Worm (Caenorhabditis elegans) whole organism, L1 larva: ENCODE data around the gene nhr-129.

Experiments
- C04F5.9 ChIP-seq: sonication (generic microtip); optimal IDR thresholded peaks from 2 replicates; lab custom pipeline; 2016; ENCODE audit warnings: missing genetic modification characterization, missing compliant biosample characterization
- C34B4.2 ChIP-seq: sonication (generic microtip); optimal IDR thresholded peaks from 2 replicates; lab custom pipeline; 2017; ENCODE audit warnings: mild to moderate bottlenecking, missing genetic modification characterization, missing compliant biosample characterization
- F16B12.6 ChIP-seq: fragments of 150-350 bp; optimal IDR thresholded peaks from 2 replicates; lab custom pipeline; 2014; ENCODE audit warnings: missing biosample characterization, missing genetic modification characterization
- Y116A8C.19 ChIP-seq: sonication (generic microtip); optimal IDR thresholded peaks from 2 replicates; lab custom pipeline; 2016; ENCODE audit warnings: missing compliant biosample characterization, missing genetic modification characterization, borderline replicate concordance
- aha-1 ChIP-seq: fragments of 150-350 bp; optimal IDR thresholded peaks from 2 replicates; lab custom pipeline; 2014; ENCODE audit warnings: missing biosample characterization, missing genetic modification characterization
- alr-1 ChIP-seq: fragments of 200-800 bp; sonication (Bioruptor generic); optimal IDR thresholded peaks from 2 replicates; lab custom pipeline; 2018; ENCODE audit warnings: borderline replicate concordance, mild to moderate bottlenecking, missing genetic modification characterization, missing compliant biosample characterization
- aly-2 ChIP-seq: fragments of 150-350 bp; optimal IDR thresholded peaks from 2 replicates; lab custom pipeline; 2014; ENCODE audit warnings: missing biosample characterization, missing genetic modification characterization
- ama-1 ChIP-seq: fragments of 150-350 bp; optimal IDR thresholded peaks from 2 replicates; lab custom pipeline; 2014
- ceh-63 ChIP-seq: fragments of 200-800 bp; sonication (Bioruptor generic); optimal IDR thresholded peaks from 2 replicates; lab custom pipeline; 2018; ENCODE audit warnings: mild to moderate bottlenecking, missing genetic modification characterization, missing compliant biosample characterization
- ceh-8 ChIP-seq: fragments of 200-800 bp; sonication (Bioruptor generic); optimal IDR thresholded peaks from 2 replicates; lab custom pipeline; 2018; ENCODE audit warnings: mild to moderate bottlenecking, missing genetic modification characterization, moderate library complexity, missing compliant biosample characterization
- ceh-82 ChIP-seq, 3 experiments: fragments of 150-350 bp in 1 of 3; sonication (generic microtip) in 2 of 3; optimal IDR thresholded peaks; 2 replicates each; lab custom pipeline; 2014 to 2017; ENCODE audit warnings: missing biosample characterization in 3 of 3, missing genetic modification characterization in 3 of 3
- ceh-90 ChIP-seq: sonication (generic microtip); optimal IDR thresholded peaks from 2 replicates; lab custom pipeline; 2016; ENCODE audit warnings: missing genetic modification characterization, missing compliant biosample characterization
- dpl-1 ChIP-seq, 3 experiments: fragments of 150-350 bp in 2 of 3; sonication (generic microtip) in 1 of 3; optimal IDR thresholded peaks; 2 replicates each; lab custom pipeline; 2014 to 2017; ENCODE audit warnings: missing biosample characterization in 3 of 3, missing genetic modification characterization in 3 of 3, missing genetic modification reagents in 3 of 3
- dsc-1 ChIP-seq: sonication (generic microtip); optimal IDR thresholded peaks from 2 replicates; lab custom pipeline; 2016; ENCODE audit warnings: mild to moderate bottlenecking, missing genetic modification characterization, missing compliant biosample characterization
- egl-13 ChIP-seq: sonication (generic microtip); optimal IDR thresholded peaks from 2 replicates; lab custom pipeline; 2016; ENCODE audit warnings: missing genotype, missing genetic modification reagents, missing genetic modification characterization, missing compliant biosample characterization
- egl-27 ChIP-seq, 2 experiments: fragments of 150-350 bp in 1 of 2; sonication (generic microtip); optimal IDR thresholded peaks; 3 replicates each; lab custom pipeline; 2017 to 2018; ENCODE audit warnings: missing biosample characterization in 2 of 2, missing genetic modification characterization in 2 of 2, missing genetic modification reagents in 2 of 2
- elt-2 ChIP-seq: sonication (generic microtip); optimal IDR thresholded peaks from 2 replicates; lab custom pipeline; 2016; ENCODE audit warnings: missing genetic modification characterization, mild to moderate bottlenecking, inconsistent platforms, missing compliant biosample characterization, missing genetic modification reagents
- elt-3 ChIP-seq, 6 experiments: fragments of 150-350 bp in 1 of 6; sonication (generic microtip); optimal IDR thresholded peaks; 2 replicates each; lab custom pipeline; 2017 to 2018; ENCODE audit warnings: missing biosample characterization in 6 of 6, missing genetic modification characterization in 6 of 6, inconsistent platforms in 1 of 6
- ets-5 ChIP-seq: fragments of 200-800 bp; sonication (Bioruptor generic); IDR thresholded peaks from 2 replicates; pipeline ENCODE4 v1.3.6; 2022; ENCODE audit warnings: missing genetic modification characterization, missing compliant biosample characterization
- fkh-10 ChIP-seq: sonication (generic microtip); optimal IDR thresholded peaks from 2 replicates; lab custom pipeline; 2017; ENCODE audit warnings: missing biosample characterization, missing genetic modification reagents, missing genetic modification characterization
- fkh-4 ChIP-seq: sonication (generic microtip); optimal IDR thresholded peaks from 2 replicates; lab custom pipeline; 2016; ENCODE audit warnings: missing compliant biosample characterization, missing genetic modification characterization, borderline replicate concordance
- hlh-17 ChIP-seq: fragments of 200-800 bp; sonication (Bioruptor generic); optimal IDR thresholded peaks from 2 replicates; lab custom pipeline; 2018; ENCODE audit warnings: missing genetic modification characterization, mild to moderate bottlenecking, missing compliant biosample characterization, moderate library complexity, borderline replicate concordance
- hlh-4 ChIP-seq: sonication (generic microtip); optimal IDR thresholded peaks from 2 replicates; lab custom pipeline; 2016; ENCODE audit warnings: mild to moderate bottlenecking, missing genetic modification characterization, missing compliant biosample characterization
- hpl-2 ChIP-seq: fragments of 150-350 bp; optimal IDR thresholded peaks from 2 replicates; lab custom pipeline; 2014; ENCODE audit warnings: missing biosample characterization, missing genetic modification reagents, missing genetic modification characterization
- irx-1 ChIP-seq: sonication (generic microtip); optimal IDR thresholded peaks from 2 replicates; lab custom pipeline; 2016; ENCODE audit warnings: missing genetic modification characterization, missing compliant biosample characterization
- isw-1 ChIP-seq: fragments of 200-800 bp; sonication (Bioruptor generic); IDR thresholded peaks from 2 replicates; pipeline ENCODE4 v1.3.6; 2022; ENCODE audit warnings: missing genetic modification characterization, missing compliant biosample characterization
- jun-1 ChIP-seq: fragments of 150-350 bp; optimal IDR thresholded peaks from 2 replicates; lab custom pipeline; 2014; ENCODE audit warnings: missing biosample characterization, missing genetic modification reagents, missing genetic modification characterization
- lin-15B ChIP-seq: fragments of 150-350 bp; sonication (generic microtip); optimal IDR thresholded peaks from 3 replicates; lab custom pipeline; 2014; ENCODE audit warnings: missing biosample characterization, missing genetic modification characterization
- lin-35 ChIP-seq, 2 experiments: fragments of 150-350 bp; optimal IDR thresholded peaks; 2 replicates each; lab custom pipeline; 2014; ENCODE audit warnings: missing biosample characterization in 2 of 2, missing genetic modification characterization in 2 of 2, missing genetic modification reagents in 2 of 2
- nhr-11 ChIP-seq: fragments of 150-350 bp; optimal IDR thresholded peaks from 2 replicates; lab custom pipeline; 2014; ENCODE audit warnings: missing biosample characterization, missing genetic modification characterization
- nhr-20 ChIP-seq: sonication (generic microtip); optimal IDR thresholded peaks from 2 replicates; lab custom pipeline; 2016; ENCODE audit warnings: mild to moderate bottlenecking, missing genetic modification characterization, missing compliant biosample characterization
- nhr-237 ChIP-seq: fragments of 150-350 bp; optimal IDR thresholded peaks from 2 replicates; lab custom pipeline; 2014; ENCODE audit warnings: missing biosample characterization, missing genetic modification characterization
- nhr-71 ChIP-seq: sonication (generic microtip); optimal IDR thresholded peaks from 2 replicates; lab custom pipeline; 2016; ENCODE audit warnings: mild to moderate bottlenecking, missing genetic modification characterization, moderate library complexity, missing compliant biosample characterization
- nhr-76 ChIP-seq: sonication (generic microtip); optimal IDR thresholded peaks from 2 replicates; lab custom pipeline; 2017; ENCODE audit warnings: missing biosample characterization, missing genetic modification characterization
- nhr-84 ChIP-seq: sonication (generic microtip); optimal IDR thresholded peaks from 2 replicates; lab custom pipeline; 2017; ENCODE audit warnings: missing biosample characterization, missing genetic modification characterization
- nhr-85 ChIP-seq: sonication (generic microtip); peaks from one replicate; lab custom pipeline; 2016; ENCODE audit warnings: missing genetic modification characterization, inconsistent platforms, missing compliant biosample characterization
- pag-3 ChIP-seq: sonication (generic microtip); optimal IDR thresholded peaks from 2 replicates; lab custom pipeline; 2017; ENCODE audit warnings: missing genetic modification characterization, mild to moderate bottlenecking, missing compliant biosample characterization, antibody characterized with exemption, borderline replicate concordance; ENCODE audit not compliant: insufficient read depth
- pqm-1 ChIP-seq: sonication (generic microtip); optimal IDR thresholded peaks from 3 replicates; lab custom pipeline; 2017; ENCODE audit warnings: missing biosample characterization, missing genetic modification characterization
- rnt-1 ChIP-seq: sonication (generic microtip); optimal IDR thresholded peaks from 2 replicates; lab custom pipeline; 2016; ENCODE audit warnings: mild to moderate bottlenecking, missing genetic modification characterization, moderate library complexity, missing compliant biosample characterization
- skn-1 ChIP-seq: fragments of 150-350 bp; optimal IDR thresholded peaks from 2 replicates; lab custom pipeline; 2014; ENCODE audit warnings: missing biosample characterization, missing genetic modification characterization
- snpc-4 ChIP-seq: fragments of 150-350 bp; optimal IDR thresholded peaks from 2 replicates; lab custom pipeline; 2014; ENCODE audit warnings: missing biosample characterization, missing genetic modification characterization
- sox-4 ChIP-seq: sonication (generic microtip); optimal IDR thresholded peaks from 2 replicates; lab custom pipeline; 2016; ENCODE audit warnings: missing genetic modification characterization, missing compliant biosample characterization
- sptf-1 ChIP-seq: fragments of 150-350 bp; optimal IDR thresholded peaks from 2 replicates; lab custom pipeline; 2014; ENCODE audit warnings: missing biosample characterization, missing genetic modification characterization
- sup-37 ChIP-seq: fragments of 200-800 bp; sonication (Bioruptor generic); optimal IDR thresholded peaks from 2 replicates; lab custom pipeline; 2018; ENCODE audit warnings: mild to moderate bottlenecking, missing genetic modification characterization, missing compliant biosample characterization
- swsn-7 ChIP-seq: sonication (generic microtip); optimal IDR thresholded peaks from 2 replicates; lab custom pipeline; 2016; ENCODE audit warnings: missing genetic modification characterization, missing compliant biosample characterization
- tbx-2 ChIP-seq: sonication (generic microtip); optimal IDR thresholded peaks from 2 replicates; lab custom pipeline; 2016; ENCODE audit warnings: missing genetic modification characterization, missing compliant biosample characterization
- unc-130 ChIP-seq: fragments of 150-350 bp; optimal IDR thresholded peaks from 2 replicates; lab custom pipeline; 2017; ENCODE audit warnings: missing biosample characterization, missing genetic modification characterization, inconsistent platforms
- unc-30 ChIP-seq: sonication (generic microtip); optimal IDR thresholded peaks from 2 replicates; lab custom pipeline; 2017; ENCODE audit warnings: missing biosample characterization, missing genetic modification characterization
- unc-62 ChIP-seq: fragments of 150-350 bp; optimal IDR thresholded peaks from 2 replicates; lab custom pipeline; 2014; ENCODE audit warnings: missing biosample characterization, missing genetic modification reagents, missing genetic modification characterization
- unc-86 ChIP-seq: sonication (generic microtip); optimal IDR thresholded peaks from 2 replicates; lab custom pipeline; 2016; ENCODE audit warnings: missing genetic modification characterization, missing compliant biosample characterization
- unc-98 ChIP-seq: fragments of 200-800 bp; sonication (Bioruptor generic); IDR thresholded peaks from 2 replicates; pipeline ENCODE4 v1.3.6; 2022; ENCODE audit warnings: missing genetic modification characterization, missing compliant biosample characterization
- vab-15 ChIP-seq: sonication (generic microtip); optimal IDR thresholded peaks from 2 replicates; lab custom pipeline; 2017; ENCODE audit warnings: missing genotype, mild to moderate bottlenecking, missing genetic modification characterization, missing compliant biosample characterization
- zip-4 ChIP-seq: fragments of 200-800 bp; sonication (Bioruptor generic); optimal IDR thresholded peaks from 2 replicates; lab custom pipeline; 2018; ENCODE audit warnings: mild to moderate bottlenecking, missing genetic modification characterization, moderate library complexity, missing compliant biosample characterization

The nhr-129 gene

DNA sequence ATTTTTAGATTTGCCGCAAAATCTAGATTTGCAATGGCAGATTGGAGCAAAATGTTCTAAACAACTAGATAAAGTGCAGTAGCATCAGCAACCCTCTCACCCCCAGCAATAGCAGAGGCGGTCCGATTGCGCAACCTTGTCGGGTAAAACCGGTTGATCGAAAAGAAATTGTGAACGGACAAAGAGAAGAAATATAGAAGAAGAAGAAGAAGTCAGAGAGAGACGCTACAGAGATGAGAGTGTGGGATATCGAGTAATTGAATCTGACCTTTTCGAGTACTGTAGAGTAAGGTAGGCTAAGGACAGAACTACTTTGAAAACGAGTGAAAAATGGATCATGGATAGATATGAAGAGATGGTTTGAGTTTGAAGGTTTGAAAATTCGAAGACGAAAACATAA is 45.0 kb upstream of the nhr-129 start:
- no peak for TF ChIP-seq jun-1
- TF ChIP-seq hlh-4 = no peak
- TF ChIP-seq swsn-7 = no peak
- no peak for TF ChIP-seq unc-30 (tag; lab: Kevin White, UChicago)
- TF ChIP-seq ceh-82 (tag; optimal IDR thresholded peaks at IDR 0.05; lab: Kevin White, UChicago) = no peak
- TF ChIP-seq fkh-10 (GFP tag; lab: Kevin White, UChicago) = no peak
- peak; percentile 95 for TF ChIP-seq nhr-85 (tag; lab: Kevin White, UChicago)
- TF ChIP-seq alr-1 (tag; lab: Kevin White, UChicago) = no peak
- TF ChIP-seq aha-1 (tag; lab: Kevin White, UChicago) = no peak
- TF ChIP-seq ceh-8 = no peak
- TF ChIP-seq dpl-1 (GFP tag; optimal IDR thresholded peaks at IDR 0.05; lab: Kevin White, UChicago) = peak in 1 of 3 experiments; percentile 1
- TF ChIP-seq hlh-17 = no peak
- TF ChIP-seq ceh-63 = no peak
- TF ChIP-seq nhr-20 (tag; lab: Kevin White, UChicago) = peak; percentile 38
- TF ChIP-seq ama-1 = no peak
- no peak for TF ChIP-seq irx-1
- no peak for TF ChIP-seq tbx-2 (tag; lab: Kevin White, UChicago)
- no peak for TF ChIP-seq hpl-2 (GFP tag; lab: Kevin White, UChicago)
- no peak for TF ChIP-seq C34B4.2
- peak; percentile 19 for TF ChIP-seq nhr-71
- TF ChIP-seq skn-1 (tag; lab: Kevin White, UChicago) = no peak
- no peak for TF ChIP-seq C04F5.9 (tag; lab: Kevin White, UChicago)
- no peak for TF ChIP-seq ets-5 (GFP tag; lab: Robert Waterston, UW)
- TF ChIP-seq unc-86 (tag; lab: Kevin White, UChicago) = no peak
- TF ChIP-seq nhr-11 (tag; lab: Kevin White, UChicago) = no peak
- TF ChIP-seq sup-37 (GFP tag; lab: Kevin White, UChicago) = no peak
- TF ChIP-seq egl-13 = no peak
- no peak for TF ChIP-seq fkh-4
- peak; percentile 19 for TF ChIP-seq rnt-1 (tag; lab: Kevin White, UChicago)
- TF ChIP-seq lin-35 (GFP tag; optimal IDR thresholded peaks at IDR 0.05; lab: Kevin White, UChicago) = no peak
- no peak for TF ChIP-seq snpc-4
- TF ChIP-seq ceh-90 (tag; lab: Kevin White, UChicago) = no peak
- TF ChIP-seq unc-98 (GFP tag; lab: Robert Waterston, UW) = no peak
- no peak for TF ChIP-seq aly-2
- TF ChIP-seq egl-27 (tag; optimal IDR thresholded peaks at IDR 0.05; lab: Kevin White, UChicago) = no peak
- no peak for TF ChIP-seq sox-4 (tag; lab: Kevin White, UChicago)
- TF ChIP-seq pag-3 (tag; lab: Kevin White, UChicago) = no peak
- no peak for TF ChIP-seq Y116A8C.19 (tag; lab: Kevin White, UChicago)
- TF ChIP-seq F16B12.6 (tag; lab: Kevin White, UChicago) = no peak
- no peak for TF ChIP-seq nhr-237 (tag; lab: Kevin White, UChicago)
- no peak for TF ChIP-seq unc-62 (GFP tag; lab: Kevin White, UChicago)
- no peak for TF ChIP-seq lin-15B (tag; lab: Kevin White, UChicago)
- TF ChIP-seq nhr-76 = no peak
- TF ChIP-seq pqm-1 (tag; lab: Kevin White, UChicago) = no peak
- TF ChIP-seq nhr-84 (tag; lab: Kevin White, UChicago) = no peak
- TF ChIP-seq sptf-1 = no peak
- TF ChIP-seq elt-3 (tag; optimal IDR thresholded peaks at IDR 0.05; lab: Kevin White, UChicago) = peak in 1 of 6 experiments; percentile 12
- no peak for TF ChIP-seq zip-4 (GFP tag; lab: Kevin White, UChicago)
- no peak for TF ChIP-seq elt-2 (tag; lab: Kevin White, UChicago)
- no peak for TF ChIP-seq dsc-1 (tag; lab: Kevin White, UChicago)
- TF ChIP-seq isw-1 = no peak
- TF ChIP-seq unc-130 (tag; lab: Kevin White, UChicago) = no peak
- TF ChIP-seq vab-15 (tag; lab: Kevin White, UChicago) = no peak
